Worm (Caenorhabditis elegans): ENCODE results near the gene W04E12.3.

DNA sequence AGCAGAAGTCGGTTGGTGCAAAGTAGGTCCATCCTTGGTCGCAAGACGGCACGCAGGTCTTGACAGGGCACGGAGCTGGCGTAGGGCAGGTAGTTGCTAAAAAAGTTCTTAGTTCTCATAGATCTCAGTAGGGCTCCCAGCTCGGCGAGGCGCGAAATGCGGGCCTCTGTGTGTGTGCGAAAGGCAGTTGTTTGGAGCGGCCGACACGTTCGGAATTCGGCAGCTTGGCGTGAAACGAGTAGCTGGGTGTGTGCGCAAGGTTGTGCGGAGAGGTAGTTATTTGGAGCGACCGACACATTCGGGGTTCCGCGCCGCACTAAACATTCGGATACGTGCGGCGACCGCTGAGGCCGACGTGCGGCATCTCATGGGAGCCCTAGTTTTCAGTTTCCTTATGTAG is 11.1 kb downstream of the W04E12.3 start:
- no peak for TF ChIP-seq ceh-32 (tag; optimal IDR thresholded peaks at IDR 0.05; ENCODE audit: poor library complexity)
- TF ChIP-seq tag-97 (GFP tag; IDR thresholded peaks at IDR 0.05) = no peak
- no peak for TF ChIP-seq nhr-77 (tag; optimal IDR thresholded peaks at IDR 0.05)
- TF ChIP-seq pqm-1 (tag; optimal IDR thresholded peaks at IDR 0.05) = no peak
- no peak for TF ChIP-seq F10B5.3 (tag; optimal IDR thresholded peaks at IDR 0.05)
- no peak for TF ChIP-seq fkh-10 (GFP tag; optimal IDR thresholded peaks at IDR 0.05)
- no peak for TF ChIP-seq pha-4 (GFP tag; IDR thresholded peaks at IDR 0.05)
- no peak for TF ChIP-seq pha-4 (tag; optimal IDR thresholded peaks at IDR 0.05)
- no peak for TF ChIP-seq nhr-76 (tag; optimal IDR thresholded peaks at IDR 0.05)
- TF ChIP-seq zfp-2 (tag; optimal IDR thresholded peaks at IDR 0.05) = no peak
- TF ChIP-seq nhr-28 (tag; optimal IDR thresholded peaks at IDR 0.05) = no peak
